Fruit fly (Drosophila melanogaster) whole organism, prepupa: ENCODE results near the gene CG3225.

ENCODE experiments used
- Blimp-1 ChIP-seq: fragments of 200-800 bp; sonication (Bioruptor generic); optimal IDR thresholded peaks from 3 replicates; lab custom pipeline; 2017; ENCODE audit warnings: missing biosample characterization, missing genetic modification characterization, mild to moderate bottlenecking, moderate library complexity, missing genetic modification reagents
- CG11294 ChIP-seq: fragments of 200-800 bp; sonication (Bioruptor generic); IDR thresholded peaks from 2 replicates; pipeline ENCODE4 v1.3.6; 2022; ENCODE audit warnings: missing biosample characterization, missing genetic modification characterization
- CG11762 ChIP-seq: fragments of 200-800 bp; sonication (Bioruptor generic); optimal IDR thresholded peaks from 3 replicates; lab custom pipeline; 2016; ENCODE audit warnings: missing biosample characterization, missing genetic modification characterization; ENCODE audit not compliant: insufficient read depth
- CG11902 ChIP-seq: fragments of 200-800 bp; sonication (Bioruptor generic); optimal IDR thresholded peaks from 3 replicates; lab custom pipeline; 2016; ENCODE audit warnings: missing biosample characterization, missing genetic modification characterization
- CG1621 ChIP-seq: fragments of 200-800 bp; sonication (Bioruptor generic); optimal IDR thresholded peaks from 3 replicates; lab custom pipeline; 2018; ENCODE audit warnings: missing biosample characterization, mild to moderate bottlenecking, missing genetic modification characterization
- CG16779 ChIP-seq: fragments of 200-800 bp; sonication (Bioruptor generic); optimal IDR thresholded peaks from 3 replicates; lab custom pipeline; 2017; ENCODE audit warnings: missing biosample characterization, mild to moderate bottlenecking, missing genetic modification characterization
- CG3032 ChIP-seq: fragments of 200-800 bp; optimal IDR thresholded peaks from 2 replicates; lab custom pipeline; 2019; ENCODE audit warnings: missing biosample characterization, mild to moderate bottlenecking, missing genetic modification characterization, moderate library complexity
- CG31627 ChIP-seq: fragments of 200-800 bp; sonication (Bioruptor generic); optimal IDR thresholded peaks from 3 replicates; lab custom pipeline; 2016; ENCODE audit warnings: missing biosample characterization, missing genetic modification characterization
- CG34406 ChIP-seq: fragments of 200-800 bp; sonication (Bioruptor generic); optimal IDR thresholded peaks from 3 replicates; lab custom pipeline; 2016; ENCODE audit warnings: missing biosample characterization, missing genetic modification characterization
- CG3919 ChIP-seq: fragments of 200-800 bp; sonication (Bioruptor generic); optimal IDR thresholded peaks from 3 replicates; lab custom pipeline; 2016; ENCODE audit warnings: missing biosample characterization, missing genetic modification characterization
- CG4318 ChIP-seq: fragments of 200-800 bp; sonication (Bioruptor generic); optimal IDR thresholded peaks from 3 replicates; lab custom pipeline; 2017; ENCODE audit warnings: missing biosample characterization, mild to moderate bottlenecking, missing genetic modification characterization
- CG6163 ChIP-seq: fragments of 200-800 bp; sonication (Bioruptor generic); IDR thresholded peaks from 3 replicates; pipeline ENCODE4 v1.3.6; 2022; ENCODE audit warnings: missing biosample characterization, missing genetic modification characterization
- CG6276 ChIP-seq: fragments of 200-800 bp; sonication (Bioruptor generic); optimal IDR thresholded peaks from 2 replicates; lab custom pipeline; 2017; ENCODE audit warnings: missing biosample characterization, mild to moderate bottlenecking, missing genetic modification characterization
- CG6792 ChIP-seq: fragments of 200-800 bp; sonication (Bioruptor generic); optimal IDR thresholded peaks from 3 replicates; lab custom pipeline; 2016; ENCODE audit warnings: missing biosample characterization, missing genetic modification characterization
- CG6808 ChIP-seq: fragments of 200-800 bp; sonication (Bioruptor generic); optimal IDR thresholded peaks from 3 replicates; lab custom pipeline; 2017; ENCODE audit warnings: missing biosample characterization, missing genetic modification characterization, mild to moderate bottlenecking, moderate library complexity, missing genetic modification reagents
- CG6854 ChIP-seq: fragments of 200-800 bp; sonication (Bioruptor generic); optimal IDR thresholded peaks from 2 replicates; lab custom pipeline; 2017; ENCODE audit warnings: missing biosample characterization, mild to moderate bottlenecking, missing genetic modification characterization
- CG7368 ChIP-seq: fragments of 200-800 bp; sonication (Bioruptor generic); optimal IDR thresholded peaks from 3 replicates; lab custom pipeline; 2016; ENCODE audit warnings: missing biosample characterization, missing genetic modification characterization
- CG8119 ChIP-seq: fragments of 200-800 bp; sonication (Bioruptor generic); IDR thresholded peaks from 3 replicates; pipeline ENCODE4 v1.3.6; 2022; ENCODE audit warnings: missing biosample characterization, missing genetic modification characterization
- CG8319 ChIP-seq: fragments of 200-800 bp; sonication (Bioruptor generic); optimal IDR thresholded peaks from 3 replicates; lab custom pipeline; 2016; ENCODE audit warnings: missing biosample characterization, missing genetic modification characterization
- CG8632 ChIP-seq: fragments of 200-800 bp; sonication (Bioruptor generic); optimal IDR thresholded peaks from 3 replicates; lab custom pipeline; 2016; ENCODE audit warnings: missing biosample characterization, missing genetic modification characterization
- CG9139 ChIP-seq: fragments of 200-800 bp; sonication (Bioruptor generic); optimal IDR thresholded peaks from 3 replicates; lab custom pipeline; 2017; ENCODE audit warnings: missing biosample characterization, mild to moderate bottlenecking, missing genetic modification characterization
- Eip75B ChIP-seq: fragments of 200-800 bp; sonication (Bioruptor generic); optimal IDR thresholded peaks from 3 replicates; lab custom pipeline; 2016; ENCODE audit warnings: missing biosample characterization, missing genetic modification characterization
- Eip78C ChIP-seq: fragments of 200-800 bp; sonication (Bioruptor generic); peaks from one replicate; lab custom pipeline; 2016; ENCODE audit warnings: missing biosample characterization, missing genetic modification characterization
- Gug ChIP-seq: fragments of 200-800 bp; sonication (Bioruptor generic); IDR thresholded peaks from 2 replicates; pipeline ENCODE4 v1.3.6; 2022; ENCODE audit warnings: missing biosample characterization, missing genetic modification characterization
- Hr4 ChIP-seq: fragments of 200-800 bp; sonication (Bioruptor generic); optimal IDR thresholded peaks from 3 replicates; lab custom pipeline; 2016; ENCODE audit warnings: missing biosample characterization, missing genetic modification characterization
- Met ChIP-seq: fragments of 200-800 bp; sonication (Bioruptor generic); optimal IDR thresholded peaks from 3 replicates; lab custom pipeline; 2016; ENCODE audit warnings: missing biosample characterization, missing genetic modification characterization
- Smox ChIP-seq: fragments of 200-800 bp; sonication (Bioruptor generic); optimal IDR thresholded peaks from 3 replicates; lab custom pipeline; 2016; ENCODE audit warnings: missing biosample characterization, missing genetic modification characterization
- Sox14 ChIP-seq: fragments of 200-800 bp; sonication (Bioruptor generic); optimal IDR thresholded peaks from 3 replicates; lab custom pipeline; 2016; ENCODE audit warnings: missing biosample characterization, missing genetic modification characterization
- achi ChIP-seq: fragments of 200-800 bp; sonication (Bioruptor generic); optimal IDR thresholded peaks from 3 replicates; lab custom pipeline; 2016; ENCODE audit warnings: missing biosample characterization, missing genetic modification characterization
- acj6 ChIP-seq: fragments of 200-800 bp; sonication (Bioruptor generic); optimal IDR thresholded peaks from 3 replicates; lab custom pipeline; 2016; ENCODE audit warnings: missing biosample characterization, missing genetic modification characterization
- cyc ChIP-seq: fragments of 200-800 bp; sonication (Bioruptor generic); optimal IDR thresholded peaks from 3 replicates; lab custom pipeline; 2016; ENCODE audit warnings: missing biosample characterization, missing genetic modification characterization
- dsx ChIP-seq: fragments of 200-800 bp; optimal IDR thresholded peaks from 3 replicates; lab custom pipeline; 2019; ENCODE audit warnings: missing biosample characterization, mild to moderate bottlenecking, missing genetic modification characterization, moderate library complexity; ENCODE audit not compliant: poor library complexity, severe bottlenecking
- eg ChIP-seq: fragments of 200-800 bp; sonication (Bioruptor generic); IDR thresholded peaks from 3 replicates; pipeline ENCODE4 v1.3.6; 2022; ENCODE audit warnings: missing biosample characterization, missing genetic modification characterization
- esn ChIP-seq: fragments of 200-800 bp; sonication (Bioruptor generic); optimal IDR thresholded peaks from 2 replicates; lab custom pipeline; 2016; ENCODE audit warnings: missing biosample characterization, mild to moderate bottlenecking, missing genetic modification characterization, moderate library complexity
- fd85E ChIP-seq: fragments of 200-800 bp; sonication (Bioruptor generic); optimal IDR thresholded peaks from 3 replicates; lab custom pipeline; 2016; ENCODE audit warnings: missing biosample characterization, missing genetic modification characterization
- lz ChIP-seq: fragments of 200-800 bp; sonication (Bioruptor generic); optimal IDR thresholded peaks from 3 replicates; lab custom pipeline; 2016; ENCODE audit warnings: missing biosample characterization, missing genetic modification characterization
- net ChIP-seq: fragments of 200-800 bp; sonication (Bioruptor generic); optimal IDR thresholded peaks from 3 replicates; lab custom pipeline; 2016; ENCODE audit warnings: missing biosample characterization, missing genetic modification characterization
- salr ChIP-seq, 2 experiments: fragments of 200-800 bp; sonication (Bioruptor generic); optimal IDR thresholded peaks; 3 replicates each; lab custom pipeline; 2016 to 2018; ENCODE audit warnings: missing biosample characterization in 2 of 2, missing genetic modification characterization in 2 of 2, mild to moderate bottlenecking in 1 of 2
- spab ChIP-seq: fragments of 200-800 bp; sonication (Bioruptor generic); optimal IDR thresholded peaks from 2 replicates; lab custom pipeline; 2017; ENCODE audit warnings: missing biosample characterization, mild to moderate bottlenecking, missing genetic modification characterization, missing genetic modification reagents
- ss ChIP-seq, 2 experiments: fragments of 200-800 bp; sonication (Bioruptor generic); optimal IDR thresholded peaks; 2 replicates in 1 of 2; 3 replicates in 1 of 2; lab custom pipeline; 2017 to 2018; ENCODE audit warnings: mild to moderate bottlenecking in 2 of 2, missing biosample characterization in 2 of 2, missing genetic modification characterization in 2 of 2, moderate library complexity in 1 of 2
- svp ChIP-seq: fragments of 200-800 bp; sonication (Bioruptor generic); peaks from one replicate; lab custom pipeline; 2016; ENCODE audit warnings: missing biosample characterization, missing genetic modification characterization

The CG3225 gene

DNA sequence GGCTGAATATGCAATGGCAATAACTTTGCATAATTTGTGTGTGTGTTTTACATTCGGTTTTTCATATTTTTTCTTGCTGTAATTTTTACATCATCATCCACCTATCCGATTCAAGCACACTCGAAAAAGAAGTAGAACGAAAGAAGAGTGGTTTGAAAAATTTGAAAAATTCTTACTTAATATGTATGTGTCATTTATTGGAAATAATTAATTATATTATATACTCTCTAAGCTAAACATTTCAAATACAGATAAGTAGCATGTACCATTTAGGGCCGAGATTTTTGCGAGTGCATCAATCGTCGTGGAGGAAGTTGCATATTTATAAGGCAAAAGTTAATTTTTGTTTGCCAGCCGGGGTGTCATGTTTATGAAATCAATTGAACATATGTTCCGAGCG is 11.9 kb downstream of the CG3225 start:
- no peak for TF ChIP-seq esn (GFP tag; lab: Kevin White, UChicago)
- TF ChIP-seq CG8119 (GFP tag; lab: Robert Waterston, UW): 0 out of 3 replicates have a peak, but pooled peaks have one; percentile 14
- 0 out of 3 replicates have a peak, but pooled peaks have one; percentile 13 for TF ChIP-seq CG6163 (GFP tag; lab: Robert Waterston, UW)
- TF ChIP-seq CG8319 (GFP tag; lab: Kevin White, UChicago): no peak
- TF ChIP-seq CG6808 (GFP tag; lab: Kevin White, UChicago): no peak
- peak; percentile 2 for TF ChIP-seq Eip78C
- no peak for TF ChIP-seq CG7368 (GFP tag; lab: Kevin White, UChicago)
- TF ChIP-seq Hr4 (GFP tag; lab: Kevin White, UChicago): no peak
- TF ChIP-seq Sox14 (GFP tag; lab: Kevin White, UChicago): no peak
- no peak for TF ChIP-seq CG1621

DNA sequence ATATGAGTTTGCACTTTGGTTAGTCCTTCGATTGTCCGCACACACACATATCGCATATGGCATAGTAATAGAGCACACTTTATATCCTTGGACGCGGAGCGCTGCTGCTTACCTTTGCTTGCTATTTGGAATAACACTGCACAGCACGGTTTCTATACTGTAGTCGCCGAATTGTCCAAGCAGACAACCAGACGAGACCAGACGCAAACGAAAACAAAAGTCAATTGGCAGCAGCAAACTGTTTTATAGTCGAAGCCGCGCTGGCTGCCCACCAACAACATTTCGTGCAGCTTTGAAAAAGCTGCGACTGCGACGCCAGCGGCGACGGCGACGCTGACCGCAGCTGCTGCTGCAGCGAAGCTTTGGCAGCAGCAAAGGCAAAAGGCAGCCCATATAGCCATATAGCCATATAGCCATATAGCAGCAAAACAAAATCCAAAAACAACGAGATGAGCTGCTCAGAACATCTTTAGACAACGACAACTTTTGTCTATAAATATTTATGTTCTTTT is 16.3 kb downstream of the CG3225 start, which contains the start of gene slf:
slf (minus strand) TSS at position 219 of the 512 bp plus-strand sequence.
- TF ChIP-seq Gug (GFP tag; lab: Robert Waterston, UW) (no peak), cyc (GFP tag; lab: Kevin White, UChicago) (no peak), Hr4 (GFP tag; lab: Kevin White, UChicago) (no peak), eg (GFP tag; lab: Robert Waterston, UW) (0 out of 3 replicates have a peak, but pooled peaks have one; percentile 48)

DNA sequence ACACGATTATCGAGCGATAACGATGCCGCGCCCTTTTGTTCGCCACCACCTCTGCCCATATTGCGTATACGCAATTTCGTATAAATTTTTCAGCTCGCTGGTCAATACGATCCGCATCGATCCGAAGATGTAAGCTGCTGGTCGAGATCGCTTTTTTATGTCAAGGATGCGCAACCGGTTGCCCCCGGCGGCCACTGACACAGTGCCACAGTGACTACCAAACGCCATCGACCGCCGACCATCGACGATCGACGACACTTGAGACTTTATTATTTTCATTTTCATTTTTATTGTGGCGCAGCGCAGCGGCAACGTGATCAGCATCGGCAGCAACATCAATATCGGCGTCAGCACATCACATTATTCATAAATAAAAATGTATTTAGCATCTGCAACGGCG is 18.0 kb downstream of the CG3225 start:
- TF ChIP-seq Blimp-1 (GFP tag; lab: Kevin White, UChicago): peak; percentile 45
- TF ChIP-seq Eip78C: peak; percentile 70
- peak; percentile 36 for TF ChIP-seq Eip75B (GFP tag; lab: Kevin White, UChicago)
- no peak for TF ChIP-seq Met (GFP tag; lab: Kevin White, UChicago)
- TF ChIP-seq, all 60 proteins: peak for 3

DNA sequence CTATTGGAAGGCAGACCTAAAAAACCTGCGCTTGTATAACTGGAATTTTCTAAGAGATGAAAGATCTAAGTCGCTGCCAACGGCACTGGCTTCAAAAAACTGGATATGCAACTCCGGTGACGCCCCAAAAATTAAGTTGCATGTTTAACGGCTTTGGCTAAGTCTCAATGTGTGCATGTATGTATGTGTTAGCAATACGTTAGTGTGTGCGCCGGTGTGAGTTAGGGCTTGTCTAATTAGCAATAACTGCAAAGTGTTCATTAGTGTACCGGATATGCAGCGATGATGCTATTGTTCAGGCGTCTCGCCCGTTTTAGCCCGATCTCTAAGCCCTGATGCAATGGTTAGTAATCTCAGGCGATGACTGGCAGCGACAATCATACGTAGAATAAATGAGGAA is 19.2 kb downstream of the CG3225 start:
- no peak for TF ChIP-seq fd85E (GFP tag; lab: Kevin White, UChicago)
- TF ChIP-seq, all 60 proteins: peak for 0

DNA sequence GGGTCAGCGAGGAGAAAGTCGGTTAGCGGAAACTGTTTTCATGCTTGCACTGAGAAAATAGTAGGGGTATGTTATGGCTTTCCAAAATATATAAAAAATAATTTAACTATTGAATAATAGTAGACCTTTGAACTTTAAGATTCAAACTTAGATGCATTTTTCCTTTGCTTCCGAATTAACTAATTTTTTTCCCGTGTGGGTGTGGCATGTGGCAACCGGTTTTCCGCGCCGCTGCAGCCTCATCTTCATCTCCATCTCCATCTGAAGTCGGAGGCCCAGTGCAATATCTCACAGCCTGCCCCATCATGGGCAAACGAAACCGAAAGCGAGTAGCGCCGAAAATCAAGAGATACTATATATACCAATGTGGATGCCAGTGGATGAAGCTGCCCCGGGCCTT is 20.4 kb downstream of the CG3225 start:
- TF ChIP-seq lz (GFP tag; lab: Kevin White, UChicago) (peak; percentile 56), CG8632 (GFP tag; lab: Kevin White, UChicago) (no peak), CG4318 (GFP tag; lab: Kevin White, UChicago) (peak; percentile 8), CG6163 (GFP tag; lab: Robert Waterston, UW) (peak; percentile 67), CG6792 (peak; percentile 39), CG11762 (GFP tag; lab: Kevin White, UChicago) (peak; percentile 70), net (GFP tag; lab: Kevin White, UChicago) (no peak), fd85E (GFP tag; lab: Kevin White, UChicago) (peak; percentile 12), CG3032 (peak; percentile 47), Smox (peak; percentile 39), CG9139 (GFP tag; lab: Kevin White, UChicago) (no peak), ss (GFP tag; optimal IDR thresholded peaks at IDR 0.05; lab: Kevin White, UChicago) (no peak), Sox14 (GFP tag; lab: Kevin White, UChicago) (peak; percentile 32), achi (GFP tag; lab: Kevin White, UChicago) (peak; percentile 30), Hr4 (GFP tag; lab: Kevin White, UChicago) (peak; percentile 42), Eip75B (GFP tag; lab: Kevin White, UChicago) (peak; percentile 10), acj6 (GFP tag; lab: Kevin White, UChicago) (peak; percentile 15), spab (GFP tag; lab: Kevin White, UChicago) (peak; percentile 19), CG6808 (GFP tag; lab: Kevin White, UChicago) (no peak), CG6276 (GFP tag; lab: Kevin White, UChicago) (peak; percentile 76), CG31627 (GFP tag; lab: Kevin White, UChicago) (no peak), CG6854 (GFP tag; lab: Kevin White, UChicago) (no peak), Met (GFP tag; lab: Kevin White, UChicago) (peak; percentile 68), CG34406 (GFP tag; lab: Kevin White, UChicago) (no peak), salr (GFP tag; optimal IDR thresholded peaks at IDR 0.05; lab: Kevin White, UChicago) (no peak), CG1621 (no peak), eg (GFP tag; lab: Robert Waterston, UW) (peak; percentile 83), CG16779 (tag; lab: Kevin White, UChicago) (no peak), cyc (GFP tag; lab: Kevin White, UChicago) (no peak), CG3919 (peak; percentile 30), CG11294 (no peak), CG11902 (GFP tag; lab: Kevin White, UChicago) (no peak), dsx (no peak), CG7368 (GFP tag; lab: Kevin White, UChicago) (peak; percentile 62), svp (GFP tag; lab: Kevin White, UChicago) (peak; percentile 43)
